Worm (Caenorhabditis elegans): ENCODE measurements around the gene acly-2.
A peak's percentile ranks its signal among the peaks of the same experiment; 100 is the strongest.

Gene acly-2

ce11 chrV:13116114-13116603 is at the start of gene acly-2:
TSS of gene acly-2 (plus strand) at chrV:13116488.
- TF ChIP-seq hlh-13 (GFP tag; optimal IDR thresholded peaks at IDR 0.05) (no peak), ttx-3 (tag; optimal IDR thresholded peaks at IDR 0.05) (no peak)

ce11 chrV:13070278-13070677 is 46.0 kb upstream of the acly-2 start:
- no peak for TF ChIP-seq pros-1 (tag; optimal IDR thresholded peaks at IDR 0.05)
- TF ChIP-seq ceh-2 (tag; optimal IDR thresholded peaks at IDR 0.05) = no peak
- TF ChIP-seq ceh-19 (GFP tag; optimal IDR thresholded peaks at IDR 0.05) = no peak
- TF ChIP-seq unc-3 (GFP tag; conservative IDR thresholded peaks at IDR 0.05) = no peak
- TF ChIP-seq unc-3 (tag; optimal IDR thresholded peaks at IDR 0.05) = no peak
- no peak for TF ChIP-seq C38D4.7 (GFP tag; optimal IDR thresholded peaks at IDR 0.05)
- no peak for TF ChIP-seq ceh-14 (tag; optimal IDR thresholded peaks at IDR 0.05)
- no peak for TF ChIP-seq F13H6.1 (tag; optimal IDR thresholded peaks at IDR 0.05)
- TF ChIP-seq ceh-30 (tag; optimal IDR thresholded peaks at IDR 0.05) = no peak
- TF ChIP-seq nfya-1 (tag; optimal IDR thresholded peaks at IDR 0.05) = no peak

ce11 chrV:13071052-13071451 is 45.2 kb upstream of the acly-2 start, which contains the start of gene C34B4.3:
TSS of gene C34B4.3 (minus strand) at chrV:13071152.
- TF ChIP-seq madf-2 (tag; optimal IDR thresholded peaks at IDR 0.05) (no peak), sox-4 (tag; optimal IDR thresholded peaks at IDR 0.05) (no peak), ceh-34 (tag; optimal IDR thresholded peaks at IDR 0.05) (no peak), elt-4 (tag; optimal IDR thresholded peaks at IDR 0.05) (no peak), fkh-6 (tag; optimal IDR thresholded peaks at IDR 0.05) (no peak), F13H6.1 (tag; optimal IDR thresholded peaks at IDR 0.05) (no peak), hlh-15 (tag; optimal IDR thresholded peaks at IDR 0.05) (no peak), tbx-7 (tag; optimal IDR thresholded peaks at IDR 0.05) (no peak), pha-2 (tag; optimal IDR thresholded peaks at IDR 0.05) (no peak), odd-2 (tag; optimal IDR thresholded peaks at IDR 0.05) (no peak), sox-2 (GFP tag; IDR thresholded peaks at IDR 0.05) (no peak), K02D7.2 (tag; optimal IDR thresholded peaks at IDR 0.05) (no peak), C38D4.7 (GFP tag; optimal IDR thresholded peaks at IDR 0.05) (no peak), npax-4 (tag; optimal IDR thresholded peaks at IDR 0.05) (no peak), ets-4 (tag; optimal IDR thresholded peaks at IDR 0.05) (no peak), pha-4 (tag; optimal IDR thresholded peaks at IDR 0.05) (no peak), ceh-19 (GFP tag; optimal IDR thresholded peaks at IDR 0.05) (no peak), nfya-1 (tag; optimal IDR thresholded peaks at IDR 0.05) (no peak), ceh-14 (tag; optimal IDR thresholded peaks at IDR 0.05) (no peak)

DNA sequence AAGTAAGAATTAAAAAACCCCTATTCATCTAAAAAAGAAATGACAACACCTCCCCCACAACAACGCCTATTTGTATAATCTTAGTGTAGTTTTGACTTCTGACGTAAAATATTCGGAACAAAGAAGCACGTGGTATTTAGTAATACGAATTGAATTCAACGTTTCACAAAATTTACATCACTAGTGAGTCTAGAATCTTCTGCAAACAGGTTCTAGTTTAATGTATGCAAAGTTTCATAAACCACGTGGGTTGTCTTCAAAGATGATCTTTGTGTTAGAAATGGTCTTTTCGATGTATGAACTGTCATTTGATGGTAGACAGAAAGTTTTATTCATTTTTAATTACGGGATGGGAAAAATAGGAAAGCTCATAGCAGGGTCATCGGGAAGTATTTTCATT is 43.1 kb upstream of the acly-2 start:
- TF ChIP-seq ceh-18 (tag; optimal IDR thresholded peaks at IDR 0.05) = no peak
- TF ChIP-seq pqm-1 (tag; optimal IDR thresholded peaks at IDR 0.05) = no peak
- no peak for TF ChIP-seq unc-42 (tag; optimal IDR thresholded peaks at IDR 0.05)
- TF ChIP-seq ceh-14 (tag; optimal IDR thresholded peaks at IDR 0.05) = no peak
- no peak for TF ChIP-seq elt-4 (tag; optimal IDR thresholded peaks at IDR 0.05)
- no peak for TF ChIP-seq elt-2 (tag; optimal IDR thresholded peaks at IDR 0.05)
- no peak for TF ChIP-seq tbx-2 (tag; optimal IDR thresholded peaks at IDR 0.05)
- no peak for TF ChIP-seq tbx-7 (tag; optimal IDR thresholded peaks at IDR 0.05)
- TF ChIP-seq dmd-4 (tag; optimal IDR thresholded peaks at IDR 0.05; ENCODE audit: borderline replicate concordance) = no peak
- no peak for TF ChIP-seq ets-4 (tag; optimal IDR thresholded peaks at IDR 0.05)
- no peak for TF ChIP-seq ttx-3 (tag; optimal IDR thresholded peaks at IDR 0.05)
- no peak for TF ChIP-seq sox-4 (tag; optimal IDR thresholded peaks at IDR 0.05)
- no peak for TF ChIP-seq lim-6 (tag; optimal IDR thresholded peaks at IDR 0.05)
- no peak for TF ChIP-seq K02D7.2 (tag; optimal IDR thresholded peaks at IDR 0.05)
- TF ChIP-seq ceh-19 (GFP tag; optimal IDR thresholded peaks at IDR 0.05) = no peak

- TF ChIP-seq unc-42 (tag; optimal IDR thresholded peaks at IDR 0.05) (peak; percentile 31), hlh-13 (GFP tag; optimal IDR thresholded peaks at IDR 0.05) (no peak)
These were observed 42.1 kb upstream of the acly-2 start for ce11 chrV:13074148-13074547.
